Worm (Caenorhabditis elegans): Measurements from ENCODE around the gene erfa-3.

DNA sequence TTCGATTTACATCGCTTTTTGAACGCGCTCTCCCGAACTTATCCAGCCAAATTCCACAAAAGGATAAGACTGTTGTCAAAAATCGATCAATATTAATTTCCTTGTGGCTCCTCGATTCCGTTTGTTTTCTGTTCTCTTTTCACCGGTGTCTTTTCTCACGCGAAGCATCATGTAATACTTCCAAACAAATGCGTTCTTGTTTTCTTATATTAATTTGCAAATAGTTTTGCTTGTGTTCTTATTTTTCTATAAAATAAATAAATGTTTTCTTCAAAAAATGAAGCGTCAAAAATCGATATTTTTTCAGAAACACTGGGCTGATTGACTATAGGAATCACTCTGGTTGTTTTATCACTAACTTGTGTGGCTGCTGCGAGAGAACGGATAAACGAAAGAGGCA lies 716 bp upstream of the erfa-3 start, which contains the start of gene math-33:
- TF ChIP-seq sem-4 (tag; optimal IDR thresholded peaks at IDR 0.05), result no peak
- TF ChIP-seq ceh-82 (tag; optimal IDR thresholded peaks at IDR 0.05), result no peak
- no peak for TF ChIP-seq elt-1 (tag; optimal IDR thresholded peaks at IDR 0.05)
- no peak for TF ChIP-seq ztf-11 (tag; optimal IDR thresholded peaks at IDR 0.05)
- TF ChIP-seq nhr-11 (tag; optimal IDR thresholded peaks at IDR 0.05), result no peak
- TF ChIP-seq mdl-1 (tag; optimal IDR thresholded peaks at IDR 0.05), result no peak
- TF ChIP-seq nhr-23 (tag; optimal IDR thresholded peaks at IDR 0.05), result no peak
- TF ChIP-seq nhr-237 (tag; optimal IDR thresholded peaks at IDR 0.05), result no peak
- no peak for TF ChIP-seq lsy-2 (tag; optimal IDR thresholded peaks at IDR 0.05)
- TF ChIP-seq blmp-1 (tag; optimal IDR thresholded peaks at IDR 0.05; ENCODE audit: insufficient read depth), result no peak
- no peak for TF ChIP-seq R02D3.7 (tag; optimal IDR thresholded peaks at IDR 0.05)
- no peak for TF ChIP-seq dmd-4 (tag; optimal IDR thresholded peaks at IDR 0.05)
- no peak for TF ChIP-seq unc-62 (GFP tag; optimal IDR thresholded peaks at IDR 0.05)
